Fruit fly (Drosophila melanogaster): Measurements from ENCODE around the gene Cp15.

Cp15 gene

dm6 chr3L:8699612-8700011, 28.7 kb upstream of the Cp15 start (continued):
- TF ChIP-seq hbn (GFP tag; IDR thresholded peaks at IDR 0.05; ENCODE audit: partially characterized antibody) (no peak), Atf6 (GFP tag; IDR thresholded peaks at IDR 0.05) (no peak), repo (GFP tag; optimal IDR thresholded peaks at IDR 0.05) (no peak), jing (GFP tag; optimal IDR thresholded peaks at IDR 0.05) (no peak), Doc3 (GFP tag; IDR thresholded peaks at IDR 0.05; ENCODE audit: partially characterized antibody) (no peak), CG2875 (GFP tag; optimal IDR thresholded peaks at IDR 0.05) (no peak), scrt (GFP tag; optimal IDR thresholded peaks at IDR 0.05) (no peak), Sin3A (optimal IDR thresholded peaks at IDR 0.05) (no peak), aop (GFP tag; IDR thresholded peaks at IDR 0.05) (no peak), sd (tag; optimal IDR thresholded peaks at IDR 0.05) (peak; percentile 5), ato (GFP tag; IDR thresholded peaks at IDR 0.05; ENCODE audit: partially characterized antibody) (no peak), Xrp1 (GFP tag; IDR thresholded peaks at IDR 0.05) (peak; percentile 54), cato (GFP tag; optimal IDR thresholded peaks at IDR 0.05; ENCODE audit: borderline replicate concordance) (no peak), Ada2b (GFP tag; IDR thresholded peaks at IDR 0.05) (no peak), CG17829 (tag; optimal IDR thresholded peaks at IDR 0.05) (no peak), CG12219 (GFP tag; optimal IDR thresholded peaks at IDR 0.05) (no peak), CG7786 (GFP tag; optimal IDR thresholded peaks at IDR 0.05) (no peak), Ssrp (tag; optimal IDR thresholded peaks at IDR 0.05) (no peak), sens-2 (GFP tag; IDR thresholded peaks at IDR 0.05) (peak; percentile 49; the same call in 1 of the 2 replicates), Bdp1 (GFP tag; optimal IDR thresholded peaks at IDR 0.05) (no peak), nerfin-2 (GFP tag; IDR thresholded peaks at IDR 0.05; ENCODE audit: partially characterized antibody) (no peak), B-H1 (GFP tag; IDR thresholded peaks at IDR 0.05) (no peak), CG3995 (GFP tag; optimal IDR thresholded peaks at IDR 0.05) (no peak), CG6272 (GFP tag; IDR thresholded peaks at IDR 0.05) (no peak), CG12391 (tag; optimal IDR thresholded peaks at IDR 0.05) (no peak), CrebB (tag; optimal IDR thresholded peaks at IDR 0.05) (no peak), slp2 (GFP tag; optimal IDR thresholded peaks at IDR 0.05) (no peak), CG10209 (GFP tag; optimal IDR thresholded peaks at IDR 0.05) (no peak), CG18262 (tag; optimal IDR thresholded peaks at IDR 0.05) (no peak), tap (tag; optimal IDR thresholded peaks at IDR 0.05) (peak; percentile 1), Side (GFP tag; optimal IDR thresholded peaks at IDR 0.05) (no peak), danr (GFP tag; IDR thresholded peaks at IDR 0.05) (no peak), CG7963 (GFP tag; IDR thresholded peaks at IDR 0.05; ENCODE audit: partially characterized antibody) (no peak), CG32767 (GFP tag; IDR thresholded peaks at IDR 0.05) (0 out of 2 replicates have a peak, but pooled peaks have one; percentile 12), CG18011 (GFP tag; optimal IDR thresholded peaks at IDR 0.05) (no peak), Lpt (GFP tag; optimal IDR thresholded peaks at IDR 0.05) (no peak), CG9609 (GFP tag; optimal IDR thresholded peaks at IDR 0.05) (no peak), CG8388 (GFP tag; optimal IDR thresholded peaks at IDR 0.05) (no peak), ase (GFP tag; IDR thresholded peaks at IDR 0.05) (no peak), Eip74EF (GFP tag; optimal IDR thresholded peaks at IDR 0.05) (no peak), shn (GFP tag; optimal IDR thresholded peaks at IDR 0.05) (no peak), salm (tag; optimal IDR thresholded peaks at IDR 0.05) (peak; percentile 56), CG13123 (GFP tag; optimal IDR thresholded peaks at IDR 0.05) (no peak), gce (GFP tag; IDR thresholded peaks at IDR 0.05) (peak; percentile 66; the same call in 2 of the 3 replicates), CG30431 (GFP tag; optimal IDR thresholded peaks at IDR 0.05) (no peak), ems (GFP tag; optimal IDR thresholded peaks at IDR 0.05) (no peak), Sox102F (GFP tag; optimal IDR thresholded peaks at IDR 0.05) (no peak), CG30020 (tag; optimal IDR thresholded peaks at IDR 0.05) (no peak), psq (GFP tag; optimal IDR thresholded peaks at IDR 0.05) (no peak), CG2202 (tag; optimal IDR thresholded peaks at IDR 0.05) (no peak), Myb (GFP tag; optimal IDR thresholded peaks at IDR 0.05) (no peak), Fer1 (GFP tag; optimal IDR thresholded peaks at IDR 0.05) (no peak)

Data from whole organism, embryonic.